Fruit fly (Drosophila melanogaster) whole organism, embryonic: Measurements from ENCODE around the gene Ugt301D1.

Source experiments
- Awh ChIP-seq: fragments of 200-800 bp; sonication (Bioruptor generic); IDR thresholded peaks from 2 replicates; pipeline ENCODE4, ENCODE4 v1.3.6; 2022; ENCODE audit warnings: missing biosample characterization, missing genetic modification characterization
- Bgb ChIP-seq: fragments of 200-800 bp; sonication (Bioruptor generic); IDR thresholded peaks from 2 replicates; pipeline ENCODE4 v1.3.6; 2022; ENCODE audit warnings: missing biosample characterization, missing genetic modification characterization; ENCODE audit not compliant: partially characterized antibody
- CG1024 ChIP-seq: fragments of 200-800 bp; sonication (Bioruptor generic); IDR thresholded peaks from 2 replicates; pipeline ENCODE4 v1.3.6; 2022; ENCODE audit warnings: missing biosample characterization, missing genetic modification characterization
- CG10543 ChIP-seq: fragments of 200-800 bp; sonication (Bioruptor generic); optimal IDR thresholded peaks from 3 replicates; lab custom pipeline; 2017; ENCODE audit warnings: missing biosample characterization, mild to moderate bottlenecking, missing genetic modification characterization, moderate library complexity
- CG1233 ChIP-seq: fragments of 200-800 bp; sonication (Bioruptor generic); optimal IDR thresholded peaks from 4 replicates; lab custom pipeline; 2018; ENCODE audit warnings: missing biosample characterization, mild to moderate bottlenecking, missing genetic modification characterization
- CG12942 ChIP-seq: fragments of 200-800 bp; sonication (Bioruptor generic); optimal IDR thresholded peaks from 3 replicates; lab custom pipeline; 2016; ENCODE audit warnings: missing biosample characterization, missing genetic modification characterization
- CG13296 ChIP-seq: fragments of 200-800 bp; sonication (Bioruptor generic); optimal IDR thresholded peaks from 3 replicates; lab custom pipeline; 2018; ENCODE audit warnings: missing biosample characterization, mild to moderate bottlenecking, missing genetic modification characterization
- CG15269 ChIP-seq: fragments of 200-800 bp; sonication (Bioruptor generic); optimal IDR thresholded peaks from 2 replicates; lab custom pipeline; 2018; ENCODE audit warnings: missing biosample characterization, mild to moderate bottlenecking, missing genetic modification characterization, moderate library complexity
- CG15601 ChIP-seq: fragments of 200-800 bp; sonication (Bioruptor generic); optimal IDR thresholded peaks from 3 replicates; lab custom pipeline; 2019; ENCODE audit warnings: missing biosample characterization, mild to moderate bottlenecking, missing genetic modification characterization, moderate library complexity
- CG1602 ChIP-seq: fragments of 200-800 bp; sonication (Bioruptor generic); optimal IDR thresholded peaks from 3 replicates; lab custom pipeline; 2016; ENCODE audit warnings: missing biosample characterization, missing genetic modification characterization
- CG17328 ChIP-seq: fragments of 200-800 bp; sonication (Bioruptor generic); IDR thresholded peaks from 2 replicates; pipeline ENCODE4 v1.3.6; 2022; ENCODE audit warnings: missing biosample characterization, missing genetic modification characterization
- CG18262 ChIP-seq: fragments of 200-800 bp; optimal IDR thresholded peaks from 3 replicates; lab custom pipeline; 2019; ENCODE audit warnings: missing biosample characterization, mild to moderate bottlenecking, missing genetic modification characterization, moderate library complexity
- CG18599 ChIP-seq: fragments of 200-800 bp; sonication (Bioruptor generic); optimal IDR thresholded peaks from 3 replicates; lab custom pipeline; 2017; ENCODE audit warnings: missing biosample characterization, missing genetic modification characterization, mild to moderate bottlenecking, moderate library complexity, missing genetic modification reagents
- CG2120 ChIP-seq: fragments of 200-800 bp; sonication (Bioruptor generic); optimal IDR thresholded peaks from 3 replicates; lab custom pipeline; 2016; ENCODE audit warnings: missing biosample characterization, missing genetic modification characterization
- CG30020 ChIP-seq: fragments of 200-800 bp; optimal IDR thresholded peaks from 2 replicates; lab custom pipeline; 2019; ENCODE audit warnings: missing biosample characterization, mild to moderate bottlenecking, missing genetic modification characterization, moderate library complexity
- CG32767 ChIP-seq: fragments of 200-800 bp; sonication (Bioruptor generic); IDR thresholded peaks from 2 replicates; pipeline ENCODE4 v1.3.6; 2022; ENCODE audit warnings: missing biosample characterization, missing genetic modification characterization
- CG3847 ChIP-seq: fragments of 200-800 bp; sonication (Bioruptor generic); IDR thresholded peaks from 2 replicates; pipeline ENCODE4 v1.3.6; 2022; ENCODE audit warnings: missing biosample characterization, missing genetic modification characterization
- CG6272 ChIP-seq: fragments of 200-800 bp; sonication (Bioruptor generic); IDR thresholded peaks from 2 replicates; pipeline ENCODE4 v1.3.6; 2022; ENCODE audit warnings: missing biosample characterization, missing genetic modification characterization
- CG6791 ChIP-seq: fragments of 200-800 bp; sonication (Bioruptor generic); IDR thresholded peaks from 3 replicates; pipeline ENCODE4 v1.3.6; 2022; ENCODE audit warnings: missing biosample characterization, missing genetic modification characterization; ENCODE audit not compliant: partially characterized antibody
- CG9215 ChIP-seq: fragments of 200-800 bp; sonication (Bioruptor generic); IDR thresholded peaks from 2 replicates; pipeline ENCODE4 v1.3.6; 2022; ENCODE audit warnings: missing biosample characterization, missing genetic modification characterization
- CTCF ChIP-seq: fragments of 200-800 bp; sonication (Bioruptor generic); optimal IDR thresholded peaks from 2 replicates; lab custom pipeline; 2017; ENCODE audit warnings: missing biosample characterization, mild to moderate bottlenecking, missing genetic modification characterization, moderate library complexity
- Dek ChIP-seq: fragments of 200-800 bp; sonication (Bioruptor generic); optimal IDR thresholded peaks from 3 replicates; lab custom pipeline; 2019; ENCODE audit warnings: missing biosample characterization, mild to moderate bottlenecking, missing genetic modification characterization, moderate library complexity
- Fer2 ChIP-seq: fragments of 200-800 bp; sonication (Bioruptor generic); optimal IDR thresholded peaks from 2 replicates; lab custom pipeline; 2018; ENCODE audit warnings: missing biosample characterization, mild to moderate bottlenecking, missing genetic modification characterization, moderate library complexity
- HLHmδ ChIP-seq: fragments of 200-800 bp; sonication (Bioruptor generic); optimal IDR thresholded peaks from 2 replicates; lab custom pipeline; 2018; ENCODE audit warnings: missing biosample characterization, mild to moderate bottlenecking, missing genetic modification characterization, moderate library complexity
- Hr78 ChIP-seq, 2 experiments: fragments of 200-800 bp in 1 of 2; fragments of >200 bp in 1 of 2; sonication (Bioruptor generic) in 1 of 2; optimal IDR thresholded peaks; 2 replicates each; lab custom pipeline; 2017 to 2019; ENCODE audit warnings: missing biosample characterization in 2 of 2, missing genetic modification characterization in 2 of 2, mild to moderate bottlenecking in 1 of 2, moderate library complexity in 1 of 2
- Jarid2 ChIP-seq: fragments of 200-800 bp; sonication (Bioruptor generic); optimal IDR thresholded peaks from 3 replicates; lab custom pipeline; 2017; ENCODE audit warnings: mild to moderate bottlenecking, missing biosample characterization, missing genetic modification reagents, missing genetic modification characterization
- Kr ChIP-seq: fragments of 200-800 bp; sonication (Bioruptor generic); optimal IDR thresholded peaks from 2 replicates; lab custom pipeline; 2017; ENCODE audit warnings: missing biosample characterization, mild to moderate bottlenecking, missing genetic modification characterization
- Optix ChIP-seq: fragments of 200-800 bp; sonication (Bioruptor generic); IDR thresholded peaks from 3 replicates; pipeline ENCODE4 v1.3.6; 2022; ENCODE audit warnings: missing biosample characterization, missing genetic modification characterization
- Usf ChIP-seq: fragments of 200-800 bp; sonication (Bioruptor generic); optimal IDR thresholded peaks from 2 replicates; lab custom pipeline; 2017; ENCODE audit warnings: missing genotype, missing biosample characterization, missing genetic modification characterization
- abd-A ChIP-seq: fragments of 200-800 bp; sonication (Bioruptor generic); optimal IDR thresholded peaks from 3 replicates; lab custom pipeline; 2019; ENCODE audit warnings: missing biosample characterization, mild to moderate bottlenecking, missing genetic modification characterization, moderate library complexity
- bcd ChIP-seq: fragments of 200-800 bp; sonication (Bioruptor generic); optimal IDR thresholded peaks from 2 replicates; lab custom pipeline; 2017; ENCODE audit warnings: missing biosample characterization, mild to moderate bottlenecking, missing genetic modification characterization
- danr ChIP-seq: fragments of 200-800 bp; sonication (Bioruptor generic); IDR thresholded peaks from 2 replicates; pipeline ENCODE4 v1.3.6; 2022; ENCODE audit warnings: missing biosample characterization, missing genetic modification characterization
- dmrt11E ChIP-seq: fragments of 200-800 bp; sonication (Bioruptor generic); optimal IDR thresholded peaks from 3 replicates; lab custom pipeline; 2018; ENCODE audit warnings: missing biosample characterization, mild to moderate bottlenecking, missing genetic modification characterization, moderate library complexity
- en ChIP-seq: fragments of 200-800 bp; sonication (Bioruptor generic); optimal IDR thresholded peaks from 2 replicates; lab custom pipeline; 2016; ENCODE audit warnings: missing biosample characterization, missing genetic modification characterization
- h ChIP-seq: fragments of >200 bp; optimal IDR thresholded peaks from 2 replicates; lab custom pipeline; 2017
- jing ChIP-seq: fragments of 200-800 bp; sonication (Bioruptor generic); optimal IDR thresholded peaks from 2 replicates; lab custom pipeline; 2018; ENCODE audit warnings: missing biosample characterization, mild to moderate bottlenecking, missing genetic modification characterization
- knrl ChIP-seq: fragments of 200-800 bp; sonication (Bioruptor generic); IDR thresholded peaks from 3 replicates; pipeline ENCODE4 v1.3.6; 2022; ENCODE audit warnings: missing biosample characterization, missing genetic modification characterization; ENCODE audit not compliant: partially characterized antibody
- lab ChIP-seq: fragments of 200-800 bp; sonication (Bioruptor generic); optimal IDR thresholded peaks from 3 replicates; lab custom pipeline; 2017; ENCODE audit warnings: missing biosample characterization, missing genetic modification characterization, mild to moderate bottlenecking, moderate library complexity, missing genetic modification reagents
- lola ChIP-seq, 3 experiments: fragments of >200 bp in 2 of 3; fragments of 200-800 bp in 1 of 3; sonication (Bioruptor generic) in 1 of 3; optimal IDR thresholded peaks; 2 replicates each; lab custom pipeline; 2017 to 2019; ENCODE audit warnings: missing biosample characterization in 3 of 3, missing genetic modification characterization in 3 of 3, mild to moderate bottlenecking in 1 of 3, moderate library complexity in 1 of 3
- mld ChIP-seq: fragments of 200-800 bp; sonication (Bioruptor generic); IDR thresholded peaks from 3 replicates; pipeline ENCODE4 v1.3.6; 2022; ENCODE audit warnings: missing biosample characterization, missing genetic modification characterization; ENCODE audit not compliant: partially characterized antibody
- nau ChIP-seq: fragments of 200-800 bp; sonication (Bioruptor generic); optimal IDR thresholded peaks from 3 replicates; lab custom pipeline; 2017; ENCODE audit warnings: missing biosample characterization, mild to moderate bottlenecking, missing genetic modification characterization, missing genetic modification reagents
- onecut ChIP-seq: fragments of 200-800 bp; sonication (Bioruptor generic); IDR thresholded peaks from 2 replicates; pipeline ENCODE4 v1.3.6; 2022; ENCODE audit warnings: missing biosample characterization, missing genetic modification characterization
- pho ChIP-seq: fragments of 200-800 bp; sonication (Bioruptor generic); optimal IDR thresholded peaks from 2 replicates; lab custom pipeline; 2016; ENCODE audit warnings: missing biosample characterization, missing genetic modification characterization
- pita ChIP-seq: fragments of 200-800 bp; sonication (Bioruptor generic); optimal IDR thresholded peaks from 2 replicates; lab custom pipeline; 2017; ENCODE audit warnings: missing biosample characterization, mild to moderate bottlenecking, missing genetic modification characterization
- prd ChIP-seq, 3 experiments: fragments of >200 bp in 2 of 3; fragments of 200-800 bp in 1 of 3; sonication (Bioruptor generic) in 1 of 3; optimal IDR thresholded peaks in 2 of 3; IDR thresholded peaks in 1 of 3; 2 replicates in 2 of 3; 3 replicates in 1 of 3; pipeline versions ENCODE4 v1.3.6 to Lab custom; 2017 to 2022; ENCODE audit warnings: missing biosample characterization in 1 of 3, missing genetic modification characterization in 1 of 3
- salm ChIP-seq: fragments of 200-800 bp; sonication (Bioruptor generic); optimal IDR thresholded peaks from 2 replicates; lab custom pipeline; 2018; ENCODE audit warnings: missing biosample characterization, mild to moderate bottlenecking, missing genetic modification characterization
- so ChIP-seq: fragments of 200-800 bp; sonication (Bioruptor generic); IDR thresholded peaks from 3 replicates; pipeline ENCODE4 v1.3.6; 2022; ENCODE audit warnings: missing biosample characterization, missing genetic modification characterization
- toy ChIP-seq: fragments of 200-800 bp; sonication (Bioruptor generic); IDR thresholded peaks from 2 replicates; pipeline ENCODE4 v1.3.6; 2022; ENCODE audit warnings: missing biosample characterization, missing genetic modification characterization
- vvl ChIP-seq: fragments of 200-800 bp; sonication (Bioruptor generic); IDR thresholded peaks from 2 replicates; pipeline ENCODE4 v1.3.6; 2022; ENCODE audit warnings: missing biosample characterization, missing genetic modification characterization
- zfh1 ChIP-seq: fragments of 200-800 bp; sonication (Bioruptor generic); IDR thresholded peaks from 3 replicates; pipeline ENCODE4 v1.3.6; 2022; ENCODE audit warnings: missing biosample characterization, missing genetic modification characterization

Gene Ugt301D1

dm6 chr2L:18503760-18504159 is 5.6 kb upstream of the Ugt301D1 start, which contains the start of gene kon (continued):
- TF ChIP-seq dmrt11E (tag; lab: Kevin White, UChicago), result no peak
- no peak for TF ChIP-seq salm (tag; lab: Kevin White, UChicago)
- TF ChIP-seq knrl (GFP tag; lab: Robert Waterston, UW), result peak; percentile 26; the same call in 1 of the 3 replicates
- TF ChIP-seq CG9215 (GFP tag; lab: Robert Waterston, UW), result no peak
- no peak for TF ChIP-seq Awh (GFP tag; lab: Robert Waterston, UW)
- TF ChIP-seq CG18599 (GFP tag; lab: Kevin White, UChicago), result peak; percentile 2
- no peak for TF ChIP-seq CG1602 (GFP tag; lab: Kevin White, UChicago)
- TF ChIP-seq Kr (GFP tag; lab: Kevin White, UChicago), result no peak
- TF ChIP-seq zfh1 (GFP tag; lab: Robert Waterston, UW), result peak; percentile 54; the same call in 2 of the 3 replicates
- TF ChIP-seq CTCF (GFP tag; lab: Kevin White, UChicago), result no peak
- TF ChIP-seq CG10543 (GFP tag; lab: Kevin White, UChicago), result peak; percentile 80
- no peak for TF ChIP-seq CG32767 (GFP tag; lab: Robert Waterston, UW)
- no peak for TF ChIP-seq nau (GFP tag; lab: Kevin White, UChicago)
- 0 out of 2 replicates have a peak, but pooled peaks have one; percentile 26 for TF ChIP-seq CG3847 (GFP tag; lab: Robert Waterston, UW)
- no peak for TF ChIP-seq Hr78 (GFP tag; optimal IDR thresholded peaks at IDR 0.05; lab: Kevin White, UChicago)
- no peak for TF ChIP-seq CG1233 (GFP tag; lab: Kevin White, UChicago)
- peak; percentile 76 for TF ChIP-seq Jarid2 (GFP tag; lab: Kevin White, UChicago)
- TF ChIP-seq h (lab: Kevin White, UChicago), result no peak
- TF ChIP-seq lola (GFP tag; optimal IDR thresholded peaks at IDR 0.05; lab: Kevin White, UChicago), result no peak
- TF ChIP-seq abd-A, result no peak
- no peak for TF ChIP-seq HLHmδ
- 0 out of 3 replicates have a peak, but pooled peaks have one; percentile 34 for TF ChIP-seq so (GFP tag; lab: Robert Waterston, UW)
- no peak for TF ChIP-seq CG1024 (GFP tag; lab: Robert Waterston, UW)
- no peak for TF ChIP-seq onecut (GFP tag; lab: Robert Waterston, UW)
- no peak for TF ChIP-seq Fer2 (tag; lab: Kevin White, UChicago)
- TF ChIP-seq Dek (tag; lab: Kevin White, UChicago), result no peak
- 0 out of 2 replicates have a peak, but pooled peaks have one; percentile 11 for TF ChIP-seq CG17328 (GFP tag; lab: Robert Waterston, UW)
- TF ChIP-seq mld (GFP tag; lab: Robert Waterston, UW), result no peak
- no peak for TF ChIP-seq CG13296 (GFP tag; lab: Kevin White, UChicago)
- TF ChIP-seq CG15269 (tag; lab: Kevin White, UChicago), result no peak
- TF ChIP-seq Bgb (GFP tag; lab: Robert Waterston, UW), result peak; percentile 15; the same call in 1 of the 2 replicates
- TF ChIP-seq lab (GFP tag; lab: Kevin White, UChicago), result no peak
- no peak for TF ChIP-seq jing (GFP tag; lab: Kevin White, UChicago)
- TF ChIP-seq Usf, result no peak
- TF ChIP-seq prd (optimal IDR thresholded peaks at IDR 0.05; lab: Kevin White, UChicago), result no peak
- peak; percentile 25; the same call in 1 of the 3 replicates for TF ChIP-seq prd (GFP tag; IDR thresholded peaks at IDR 0.05; lab: Robert Waterston, UW)
- TF ChIP-seq en (GFP tag; lab: Kevin White, UChicago), result no peak
- TF ChIP-seq CG12942 (GFP tag; lab: Kevin White, UChicago), result no peak
- 0 out of 3 replicates have a peak, but pooled peaks have one; percentile 36 for TF ChIP-seq Optix
- no peak for TF ChIP-seq CG15601 (tag; lab: Kevin White, UChicago)
- TF ChIP-seq CG6791 (GFP tag; lab: Robert Waterston, UW), result peak; percentile 61; the same call in 2 of the 3 replicates
- no peak for TF ChIP-seq danr (GFP tag; lab: Robert Waterston, UW)
- no peak for TF ChIP-seq bcd (GFP tag; lab: Kevin White, UChicago)
- no peak for TF ChIP-seq CG30020 (tag; lab: Kevin White, UChicago)
- TF ChIP-seq CG18262 (tag; lab: Kevin White, UChicago), result no peak
- TF ChIP-seq CG6272 (GFP tag; lab: Robert Waterston, UW), result no peak
- no peak for TF ChIP-seq pho (GFP tag; lab: Kevin White, UChicago)
- TF ChIP-seq vvl (GFP tag; lab: Robert Waterston, UW), result peak; percentile 36; the same call in 1 of the 2 replicates
- no peak for TF ChIP-seq pita
- no peak for TF ChIP-seq CG2120
- no peak for TF ChIP-seq toy
